Worm (Caenorhabditis elegans) whole organism, L3 larva: ENCODE data around the gene gst-39.
"Not testable (repeated sequence)": the region's sequence is repeated elsewhere in the genome, so short reads cannot be mapped to it uniquely, and the experiment has no call there.

ENCODE experiments used
- ZK546.5 ChIP-seq: sonication (generic microtip); optimal IDR thresholded peaks from 2 replicates; lab custom pipeline; 2017; ENCODE audit warnings: missing biosample characterization, missing genetic modification characterization
- ceh-82 ChIP-seq: fragments of 150-350 bp; optimal IDR thresholded peaks from 2 replicates; lab custom pipeline; 2014; ENCODE audit warnings: missing biosample characterization, missing genetic modification characterization
- egl-27 ChIP-seq: sonication (generic microtip); optimal IDR thresholded peaks from 4 replicates; lab custom pipeline; 2017; ENCODE audit warnings: missing biosample characterization, missing genetic modification reagents, missing genetic modification characterization
- fkh-10 ChIP-seq: sonication (generic microtip); optimal IDR thresholded peaks from 2 replicates; lab custom pipeline; 2017; ENCODE audit warnings: missing biosample characterization, missing genetic modification reagents, missing genetic modification characterization
- fos-1 ChIP-seq: fragments of 150-350 bp; optimal IDR thresholded peaks from 2 replicates; lab custom pipeline; 2014; ENCODE audit warnings: missing biosample characterization, missing genetic modification characterization
- lin-15B ChIP-seq: fragments of 150-350 bp; optimal IDR thresholded peaks from 2 replicates; lab custom pipeline; 2014; ENCODE audit warnings: missing biosample characterization, missing genetic modification characterization
- mdl-1 ChIP-seq: fragments of 150-350 bp; optimal IDR thresholded peaks from 2 replicates; lab custom pipeline; 2014; ENCODE audit warnings: missing biosample characterization, missing genetic modification characterization
- nhr-11 ChIP-seq: fragments of 150-350 bp; optimal IDR thresholded peaks from 2 replicates; lab custom pipeline; 2014; ENCODE audit warnings: missing biosample characterization, missing genetic modification characterization
- nhr-28 ChIP-seq: fragments of 150-350 bp; optimal IDR thresholded peaks from 2 replicates; lab custom pipeline; 2014; ENCODE audit warnings: missing biosample characterization, missing genetic modification characterization
- nhr-76 ChIP-seq: fragments of 150-350 bp; sonication (generic microtip); optimal IDR thresholded peaks from 5 replicates; lab custom pipeline; 2014; ENCODE audit warnings: missing biosample characterization, missing genetic modification characterization
- nhr-77 ChIP-seq: fragments of 150-350 bp; optimal IDR thresholded peaks from 2 replicates; lab custom pipeline; 2014; ENCODE audit warnings: missing biosample characterization, missing genetic modification characterization
- pha-4 ChIP-seq: fragments of 150-350 bp; optimal IDR thresholded peaks from 2 replicates; lab custom pipeline; 2014; ENCODE audit warnings: missing biosample characterization, missing genetic modification reagents, missing genetic modification characterization
- skn-1 ChIP-seq: fragments of 150-350 bp; optimal IDR thresholded peaks from 2 replicates; lab custom pipeline; 2014; ENCODE audit warnings: missing biosample characterization, missing genetic modification characterization
- zag-1 ChIP-seq: fragments of 150-350 bp; optimal IDR thresholded peaks from 2 replicates; lab custom pipeline; 2014; ENCODE audit warnings: missing biosample characterization, missing genetic modification characterization

DNA sequence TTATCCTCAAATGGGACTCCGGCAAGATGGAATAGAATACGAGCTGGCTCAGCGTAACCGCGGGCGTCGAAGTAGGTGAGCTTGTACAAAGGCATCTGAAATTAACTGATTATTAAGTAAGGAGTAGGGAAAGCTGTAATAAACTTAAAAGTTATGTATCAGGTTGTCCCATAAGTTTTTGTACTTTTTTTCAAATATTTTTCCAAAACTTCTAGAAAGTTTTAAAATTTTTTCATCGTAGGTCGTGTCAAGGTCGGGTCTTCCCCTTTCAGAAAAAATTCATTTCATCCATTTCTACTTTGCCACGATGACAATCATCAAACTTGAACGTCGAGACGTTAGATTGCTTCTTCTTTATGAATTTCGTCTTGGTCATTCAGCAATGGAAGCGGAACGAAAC is at the start of gene gst-39:
- TF ChIP-seq nhr-28 (tag; lab: Kevin White, UChicago); nhr-76 (tag; lab: Kevin White, UChicago); fos-1 (tag; lab: Kevin White, UChicago); fkh-10 (GFP tag; lab: Kevin White, UChicago); egl-27 (tag; lab: Kevin White, UChicago); nhr-77 (tag; lab: Kevin White, UChicago); mdl-1 (tag; lab: Kevin White, UChicago); nhr-11 (tag; lab: Kevin White, UChicago); pha-4; ZK546.5; zag-1; ceh-82 (tag; lab: Kevin White, UChicago); lin-15B (tag; lab: Kevin White, UChicago); skn-1 (tag; lab: Kevin White, UChicago): not testable (repeated sequence)
